Fruit fly (Drosophila melanogaster): Measurements from ENCODE around the gene Lasp.
A peak's percentile ranks its signal among the peaks of the same experiment; 100 is the strongest.

Lasp gene

dm6 chr3L:16642088-16642507 is 69.4 kb downstream of the Lasp start (continued):
- peak; percentile 50 for TF ChIP-seq Sox102F (GFP tag; optimal IDR thresholded peaks at IDR 0.05)
- TF ChIP-seq fd59A (GFP tag; optimal IDR thresholded peaks at IDR 0.05) = peak; percentile 73
- TF ChIP-seq dac (GFP tag; optimal IDR thresholded peaks at IDR 0.05) = peak; percentile 57
- TF ChIP-seq Lpt (GFP tag; optimal IDR thresholded peaks at IDR 0.05) = peak; percentile 69
- TF ChIP-seq CG9139 (GFP tag; optimal IDR thresholded peaks at IDR 0.05) = peak; percentile 35
- TF ChIP-seq Hr39 (GFP tag; optimal IDR thresholded peaks at IDR 0.05) = peak; percentile 57
- TF ChIP-seq Blimp-1 (GFP tag; optimal IDR thresholded peaks at IDR 0.05) = no peak
- peak; percentile 50 for TF ChIP-seq CG31627 (GFP tag; optimal IDR thresholded peaks at IDR 0.05)
- peak; percentile 79 for TF ChIP-seq CG8319 (GFP tag; optimal IDR thresholded peaks at IDR 0.05)
- TF ChIP-seq svp (GFP tag) = peak; percentile 59
- TF ChIP-seq CG6792 (GFP tag; optimal IDR thresholded peaks at IDR 0.05) = peak; percentile 79
- TF ChIP-seq CG8632 (GFP tag; optimal IDR thresholded peaks at IDR 0.05) = peak; percentile 72
- peak; percentile 70 for TF ChIP-seq CG11762 (GFP tag; optimal IDR thresholded peaks at IDR 0.05; ENCODE audit: insufficient read depth)
- peak; percentile 55 for TF ChIP-seq CG11902 (GFP tag; optimal IDR thresholded peaks at IDR 0.05)
- peak; percentile 85 for TF ChIP-seq CG10631 (GFP tag; optimal IDR thresholded peaks at IDR 0.05)
- TF ChIP-seq Hr38 (GFP tag; optimal IDR thresholded peaks at IDR 0.05) = no peak
- peak; percentile 59 for TF ChIP-seq dsx (GFP tag; optimal IDR thresholded peaks at IDR 0.05; ENCODE audit: poor library complexity, severe bottlenecking)
- TF ChIP-seq CG3032 (tag; optimal IDR thresholded peaks at IDR 0.05) = peak; percentile 81
- TF ChIP-seq Smox (GFP tag; optimal IDR thresholded peaks at IDR 0.05) = peak; percentile 55
- peak; percentile 65 for TF ChIP-seq CG15336 (GFP tag; IDR thresholded peaks at IDR 0.05)
- TF ChIP-seq CG6163 (GFP tag; IDR thresholded peaks at IDR 0.05) = no peak
- peak; percentile 82 for TF ChIP-seq achi (GFP tag; optimal IDR thresholded peaks at IDR 0.05)
- peak; percentile 45 for TF ChIP-seq Ets21C (GFP tag; optimal IDR thresholded peaks at IDR 0.05)
- no peak for TF ChIP-seq CG6854 (GFP tag; optimal IDR thresholded peaks at IDR 0.05)
- peak; percentile 48 for TF ChIP-seq Met (GFP tag; optimal IDR thresholded peaks at IDR 0.05)
- peak; percentile 85 for TF ChIP-seq Hr4 (GFP tag; optimal IDR thresholded peaks at IDR 0.05)
- peak; percentile 93 for TF ChIP-seq Eip78C (GFP tag)

dm6 chr3L:16641094-16641493 is 70.4 kb downstream of the Lasp start:
- TF ChIP-seq pdm3 (GFP tag; optimal IDR thresholded peaks at IDR 0.05) (no peak), acj6 (GFP tag; optimal IDR thresholded peaks at IDR 0.05) (no peak)

dm6 chr3L:16640509-16641068 is 70.9 kb downstream of the Lasp start:
- TF ChIP-seq svp (GFP tag) (peak; percentile 61), Eip78C (GFP tag) (peak; percentile 49), CG8632 (GFP tag; optimal IDR thresholded peaks at IDR 0.05) (peak; percentile 1), Hr38 (GFP tag; optimal IDR thresholded peaks at IDR 0.05) (no peak), CG6854 (GFP tag; optimal IDR thresholded peaks at IDR 0.05) (peak; percentile 29), Eip75B (GFP tag; optimal IDR thresholded peaks at IDR 0.05) (no peak), topi (GFP tag; optimal IDR thresholded peaks at IDR 0.05) (no peak), Lpt (GFP tag; optimal IDR thresholded peaks at IDR 0.05) (no peak), fkh (GFP tag; optimal IDR thresholded peaks at IDR 0.05) (peak; percentile 88), CG8119 (GFP tag; IDR thresholded peaks at IDR 0.05) (no peak)

dm6 chr3L:16638639-16639388 is 72.7 kb downstream of the Lasp start:
- TF ChIP-seq Eip75B (GFP tag; optimal IDR thresholded peaks at IDR 0.05) (no peak), CG6276 (GFP tag; optimal IDR thresholded peaks at IDR 0.05) (peak; percentile 28), Eip78C (GFP tag) (peak; percentile 69), Ets21C (GFP tag; optimal IDR thresholded peaks at IDR 0.05) (no peak), CG6163 (GFP tag; IDR thresholded peaks at IDR 0.05) (0 out of 3 replicates have a peak, but pooled peaks have one; percentile 3), Gug (GFP tag; IDR thresholded peaks at IDR 0.05) (no peak), dsx (GFP tag; optimal IDR thresholded peaks at IDR 0.05; ENCODE audit: poor library complexity, severe bottlenecking) (peak; percentile 53), Ets96B (tag; optimal IDR thresholded peaks at IDR 0.05) (peak; percentile 8), cyc (GFP tag; optimal IDR thresholded peaks at IDR 0.05) (peak; percentile 12), CG31627 (GFP tag; optimal IDR thresholded peaks at IDR 0.05) (peak; percentile 51), spab (GFP tag; optimal IDR thresholded peaks at IDR 0.05) (no peak), Sox14 (GFP tag; optimal IDR thresholded peaks at IDR 0.05) (peak; percentile 80), CG16779 (tag; optimal IDR thresholded peaks at IDR 0.05) (no peak), fkh (GFP tag; optimal IDR thresholded peaks at IDR 0.05) (no peak), CG3032 (tag; optimal IDR thresholded peaks at IDR 0.05) (peak; percentile 18), CG11902 (GFP tag; optimal IDR thresholded peaks at IDR 0.05) (no peak), Smox (GFP tag; optimal IDR thresholded peaks at IDR 0.05) (peak; percentile 40), Met (GFP tag; optimal IDR thresholded peaks at IDR 0.05) (peak; percentile 61), CG1621 (tag; optimal IDR thresholded peaks at IDR 0.05) (no peak), CG8319 (GFP tag; optimal IDR thresholded peaks at IDR 0.05) (no peak), CG3919 (GFP tag; optimal IDR thresholded peaks at IDR 0.05) (peak; percentile 24), CG11294 (GFP tag; IDR thresholded peaks at IDR 0.05) (no peak), Hr4 (GFP tag; optimal IDR thresholded peaks at IDR 0.05) (peak; percentile 31), CG6854 (GFP tag; optimal IDR thresholded peaks at IDR 0.05) (peak; percentile 31)
